Worm (Caenorhabditis elegans) whole organism, young adult: Measurements from ENCODE around the gene rnh-1.1.
A peak's percentile ranks its signal among the peaks of the same experiment; 100 is the strongest.

Experiments
- B0035.1 ChIP-seq: sonication (generic microtip); optimal IDR thresholded peaks from 2 replicates; lab custom pipeline; 2016; ENCODE audit warnings: missing genetic modification characterization, mild to moderate bottlenecking, missing compliant biosample characterization, missing genotype, missing genetic modification reagents
- F23B12.7 ChIP-seq: sonication (generic microtip); optimal IDR thresholded peaks from 2 replicates; lab custom pipeline; 2017; ENCODE audit warnings: missing genetic modification characterization, mild to moderate bottlenecking, missing compliant biosample characterization, antibody characterized with exemption, moderate library complexity; ENCODE audit not compliant: insufficient read depth
- F33H1.4 ChIP-seq: fragments of 200-800 bp; sonication (Bioruptor generic); IDR thresholded peaks from 2 replicates; pipeline ENCODE4 v1.3.6; 2022; ENCODE audit warnings: missing genetic modification reagents, missing genetic modification characterization, missing compliant biosample characterization
- F49E8.2 ChIP-seq: sonication (generic microtip); optimal IDR thresholded peaks from 3 replicates; lab custom pipeline; 2017; ENCODE audit warnings: missing genetic modification characterization, mild to moderate bottlenecking, missing compliant biosample characterization, antibody characterized with exemption, moderate library complexity; ENCODE audit not compliant: insufficient read depth
- F55B11.4 ChIP-seq: sonication (generic microtip); optimal IDR thresholded peaks from 2 replicates; lab custom pipeline; 2016; ENCODE audit warnings: missing compliant biosample characterization, missing genetic modification characterization, borderline replicate concordance; ENCODE audit not compliant: insufficient read depth
- T26A5.8 ChIP-seq: sonication (generic microtip); optimal IDR thresholded peaks from 2 replicates; lab custom pipeline; 2016; ENCODE audit warnings: missing genetic modification characterization, missing compliant biosample characterization
- Y53G8AR.9 ChIP-seq: fragments of 200-800 bp; sonication (Bioruptor generic); conservative IDR thresholded peaks from 2 replicates; pipeline ENCODE4 v1.3.6; 2022; ENCODE audit warnings: missing genetic modification reagents, missing genetic modification characterization, missing compliant biosample characterization
- Y56A3A.18 ChIP-seq: fragments of 200-800 bp; sonication (Bioruptor generic); IDR thresholded peaks from 2 replicates; pipeline ENCODE4 v1.3.6; 2022; ENCODE audit warnings: missing genetic modification reagents, missing genetic modification characterization, missing compliant biosample characterization
- Y95B8A.8 ChIP-seq: fragments of 200-800 bp; sonication (Bioruptor generic); IDR thresholded peaks from 2 replicates; pipeline ENCODE4 v1.3.6; 2022; ENCODE audit warnings: missing genetic modification reagents, missing genetic modification characterization, missing compliant biosample characterization
- ZK185.1 ChIP-seq: sonication (generic microtip); optimal IDR thresholded peaks from 2 replicates; lab custom pipeline; 2016; ENCODE audit warnings: mild to moderate bottlenecking, missing genetic modification characterization, missing compliant biosample characterization; ENCODE audit not compliant: poor library complexity, severe bottlenecking
- akir-1 ChIP-seq: fragments of 200-800 bp; sonication (Bioruptor generic); optimal IDR thresholded peaks from 2 replicates; lab custom pipeline; 2018; ENCODE audit warnings: mild to moderate bottlenecking, missing genetic modification characterization, moderate library complexity, missing compliant biosample characterization
- atf-7 ChIP-seq: sonication (generic microtip); optimal IDR thresholded peaks from 2 replicates; lab custom pipeline; 2017; ENCODE audit warnings: mild to moderate bottlenecking, missing genetic modification characterization, missing compliant biosample characterization
- attf-5 ChIP-seq: fragments of 200-800 bp; sonication (Bioruptor generic); optimal IDR thresholded peaks from 2 replicates; lab custom pipeline; 2018; ENCODE audit warnings: mild to moderate bottlenecking, missing genetic modification characterization, missing compliant biosample characterization
- attf-6 ChIP-seq: fragments of 200-800 bp; sonication (Bioruptor generic); IDR thresholded peaks from 2 replicates; pipeline ENCODE4 v1.3.6; 2022; ENCODE audit warnings: missing genetic modification reagents, missing genetic modification characterization, missing compliant biosample characterization
- ccch-3 ChIP-seq: fragments of 200-800 bp; sonication (Bioruptor generic); optimal IDR thresholded peaks from 2 replicates; lab custom pipeline; 2018; ENCODE audit warnings: mild to moderate bottlenecking, missing genetic modification characterization, missing compliant biosample characterization
- ceh-40 ChIP-seq: fragments of 200-800 bp; sonication (Bioruptor generic); IDR thresholded peaks from 2 replicates; pipeline ENCODE4 v1.3.6; 2022; ENCODE audit warnings: missing genetic modification characterization, missing compliant biosample characterization
- dox-1 ChIP-seq: fragments of 200-800 bp; sonication (Bioruptor generic); IDR thresholded peaks from 2 replicates; pipeline ENCODE4 v1.3.6; 2022; ENCODE audit warnings: missing genetic modification reagents, missing genetic modification characterization, missing compliant biosample characterization
- egrh-3 ChIP-seq: fragments of 200-800 bp; sonication (Bioruptor generic); IDR thresholded peaks from 2 replicates; pipeline ENCODE4 v1.3.6; 2022; ENCODE audit warnings: missing genetic modification reagents, missing genetic modification characterization, missing compliant biosample characterization
- ekl-4 ChIP-seq: fragments of 200-800 bp; sonication (Bioruptor generic); IDR thresholded peaks from 2 replicates; pipeline ENCODE4 v1.3.6; 2022; ENCODE audit warnings: missing genetic modification reagents, missing genetic modification characterization, missing compliant biosample characterization
- hmg-1.2 ChIP-seq: fragments of 200-800 bp; sonication (Bioruptor generic); IDR thresholded peaks from 2 replicates; pipeline ENCODE4 v1.3.6; 2022; ENCODE audit warnings: missing genetic modification reagents, missing genetic modification characterization, missing compliant biosample characterization
- lag-1 ChIP-seq: fragments of 200-800 bp; sonication (Bioruptor generic); IDR thresholded peaks from 2 replicates; pipeline ENCODE4 v1.3.6; 2022; ENCODE audit warnings: missing genetic modification reagents, missing genetic modification characterization, missing compliant biosample characterization
- let-607 ChIP-seq, 2 experiments: fragments of 200-800 bp in 1 of 2; sonication (Bioruptor generic) in 1 of 2; sonication (generic microtip) in 1 of 2; optimal IDR thresholded peaks; 2 replicates each; lab custom pipeline; 2016 to 2018; ENCODE audit warnings: mild to moderate bottlenecking in 2 of 2, missing compliant biosample characterization in 2 of 2, missing genetic modification characterization in 2 of 2, moderate library complexity in 2 of 2, missing genotype in 1 of 2
- lin-26 ChIP-seq: fragments of 200-800 bp; sonication (Bioruptor generic); IDR thresholded peaks from 2 replicates; pipeline ENCODE4 v1.3.6; 2022; ENCODE audit warnings: missing genetic modification reagents, missing genetic modification characterization, missing compliant biosample characterization
- lin-40 ChIP-seq: sonication (generic microtip); optimal IDR thresholded peaks from 2 replicates; lab custom pipeline; 2016; ENCODE audit warnings: missing genetic modification characterization, mild to moderate bottlenecking, missing compliant biosample characterization, missing genotype, missing genetic modification reagents
- madf-10 ChIP-seq: sonication (generic microtip); optimal IDR thresholded peaks from 2 replicates; lab custom pipeline; 2016; ENCODE audit warnings: mild to moderate bottlenecking, missing genetic modification characterization, missing compliant biosample characterization
- madf-8 ChIP-seq: fragments of 200-800 bp; sonication (Bioruptor generic); conservative IDR thresholded peaks from 2 replicates; pipeline ENCODE4 v1.3.6; 2022; ENCODE audit warnings: missing genetic modification reagents, missing genetic modification characterization, missing compliant biosample characterization
- mxl-1 ChIP-seq: sonication (generic microtip); optimal IDR thresholded peaks from 2 replicates; lab custom pipeline; 2016; ENCODE audit warnings: missing genetic modification characterization, missing compliant biosample characterization
- nfyb-1 ChIP-seq: fragments of 200-800 bp; sonication (Bioruptor generic); IDR thresholded peaks from 2 replicates; pipeline ENCODE4 v1.3.6; 2022; ENCODE audit warnings: missing genetic modification reagents, missing genetic modification characterization, missing compliant biosample characterization
- nhr-80 ChIP-seq: sonication (generic microtip); optimal IDR thresholded peaks from 2 replicates; lab custom pipeline; 2016; ENCODE audit warnings: missing genetic modification characterization, missing compliant biosample characterization
- nhr-90 ChIP-seq: sonication (generic microtip); optimal IDR thresholded peaks from 2 replicates; lab custom pipeline; 2016; ENCODE audit warnings: missing genotype, mild to moderate bottlenecking, missing genetic modification characterization, missing compliant biosample characterization
- pha-4 ChIP-seq: fragments of 150-350 bp; sonication (generic microtip); optimal IDR thresholded peaks from 2 replicates; lab custom pipeline; 2014; ENCODE audit warnings: missing biosample characterization, missing genetic modification reagents, missing genetic modification characterization
- sea-2 ChIP-seq: fragments of 200-800 bp; sonication (Bioruptor generic); IDR thresholded peaks from 2 replicates; pipeline ENCODE4 v1.3.6; 2022; ENCODE audit warnings: missing genetic modification characterization, missing compliant biosample characterization
- snpc-3.4 ChIP-seq: sonication (generic microtip); optimal IDR thresholded peaks from 2 replicates; lab custom pipeline; 2017; ENCODE audit warnings: missing genetic modification characterization, mild to moderate bottlenecking, missing compliant biosample characterization, antibody characterized with exemption, moderate library complexity, missing genotype, missing genetic modification reagents
- snpc-4 ChIP-seq, 5 experiments: fragments of 150-350 bp in 1 of 5; sonication (generic microtip) in 4 of 5; optimal IDR thresholded peaks; 2 replicates each; lab custom pipeline; 2014 to 2018; ENCODE audit warnings: missing genetic modification characterization in 5 of 5, missing biosample characterization in 3 of 5, antibody characterized with exemption in 2 of 5, mild to moderate bottlenecking in 2 of 5, missing compliant biosample characterization in 2 of 5, missing genotype in 2 of 5, moderate library complexity in 2 of 5, missing genetic modification reagents in 1 of 5
- tbp1 ChIP-seq: fragments of 200-800 bp; sonication (Bioruptor generic); optimal IDR thresholded peaks from 2 replicates; lab custom pipeline; 2018; ENCODE audit warnings: mild to moderate bottlenecking, missing genetic modification characterization, missing compliant biosample characterization
- tbx-9 ChIP-seq: sonication (generic microtip); optimal IDR thresholded peaks from 2 replicates; lab custom pipeline; 2016; ENCODE audit warnings: borderline replicate concordance, missing genetic modification characterization, inconsistent platforms, missing compliant biosample characterization
- xnd-1 ChIP-seq: sonication (generic microtip); optimal IDR thresholded peaks from 2 replicates; lab custom pipeline; 2016; ENCODE audit warnings: missing genotype, missing genetic modification reagents, missing genetic modification characterization, missing compliant biosample characterization
- zim-3 ChIP-seq: sonication (generic microtip); optimal IDR thresholded peaks from 2 replicates; lab custom pipeline; 2017; ENCODE audit warnings: mild to moderate bottlenecking, missing genetic modification characterization, moderate library complexity, missing compliant biosample characterization
- ztf-18 ChIP-seq: sonication (generic microtip); optimal IDR thresholded peaks from 2 replicates; lab custom pipeline; 2016; ENCODE audit warnings: missing genotype, mild to moderate bottlenecking, missing genetic modification characterization, missing compliant biosample characterization
- ztf-22 ChIP-seq: fragments of 200-800 bp; sonication (Bioruptor generic); optimal IDR thresholded peaks from 2 replicates; lab custom pipeline; 2018; ENCODE audit warnings: mild to moderate bottlenecking, missing genetic modification characterization, moderate library complexity, missing compliant biosample characterization
- ztf-25 ChIP-seq: fragments of 200-800 bp; sonication (Bioruptor generic); IDR thresholded peaks from 2 replicates; pipeline ENCODE4 v1.3.6; 2022; ENCODE audit warnings: missing genetic modification reagents, missing genetic modification characterization, missing compliant biosample characterization
- ztf-26 ChIP-seq: sonication (generic microtip); optimal IDR thresholded peaks from 2 replicates; lab custom pipeline; 2017; ENCODE audit warnings: missing genetic modification characterization, missing compliant biosample characterization

Gene rnh-1.1

ce11 chrII:7549035-7549434, 23.5 kb downstream of the rnh-1.1 start, which contains the start of gene tph-1:
tph-1 (plus strand) TSS chrII:7549335.
- TF ChIP-seq F33H1.4 (GFP tag; lab: Robert Waterston, UW): no peak
- TF ChIP-seq B0035.1 (tag; lab: Kevin White, UChicago): no peak
- no peak for TF ChIP-seq snpc-4 (GFP tag; optimal IDR thresholded peaks at IDR 0.05; lab: Kevin White, UChicago)
- no peak for TF ChIP-seq snpc-4 (tag; optimal IDR thresholded peaks at IDR 0.05; lab: Kevin White, UChicago)
- no peak for TF ChIP-seq F49E8.2 (tag; lab: Kevin White, UChicago)
- TF ChIP-seq mxl-1 (tag; lab: Kevin White, UChicago): no peak
- no peak for TF ChIP-seq ekl-4 (GFP tag; lab: Robert Waterston, UW)
- TF ChIP-seq pha-4 (tag; lab: Kevin White, UChicago): no peak
- TF ChIP-seq attf-6 (GFP tag; lab: Robert Waterston, UW): no peak
- no peak for TF ChIP-seq ztf-22 (GFP tag; lab: Kevin White, UChicago)
- TF ChIP-seq T26A5.8 (tag; lab: Kevin White, UChicago): no peak

DNA sequence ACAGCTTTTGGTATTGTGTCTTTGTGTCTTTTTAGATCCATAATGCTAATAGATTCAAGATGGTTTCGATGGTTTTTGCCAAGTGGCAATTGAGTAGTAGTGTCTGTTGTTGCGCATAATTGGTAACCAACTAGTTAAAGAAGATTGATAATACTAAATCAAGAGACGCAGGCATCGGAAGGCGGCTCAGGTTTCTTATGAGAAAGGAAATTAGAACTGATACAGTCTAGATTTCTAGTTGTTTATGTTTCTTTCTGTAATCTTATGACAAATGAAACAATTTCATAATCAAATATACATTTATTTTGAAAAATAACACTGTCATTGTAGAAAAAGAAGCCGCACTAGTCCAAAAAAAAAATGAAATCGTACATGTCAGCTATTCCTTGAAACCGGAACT, 28.3 kb downstream of the rnh-1.1 start, which contains the start of gene ZK1290.10:
Gene ZK1290.10, minus strand, starts transcription at position 101 of the 400 bp plus-strand sequence.
- TF ChIP-seq ZK185.1 (tag; lab: Kevin White, UChicago) (no peak), Y56A3A.18 (GFP tag; lab: Robert Waterston, UW) (0 out of 2 replicates have a peak, but pooled peaks have one; percentile 32)
- TF ChIP-seq, all 124 proteins: peak for 1

DNA sequence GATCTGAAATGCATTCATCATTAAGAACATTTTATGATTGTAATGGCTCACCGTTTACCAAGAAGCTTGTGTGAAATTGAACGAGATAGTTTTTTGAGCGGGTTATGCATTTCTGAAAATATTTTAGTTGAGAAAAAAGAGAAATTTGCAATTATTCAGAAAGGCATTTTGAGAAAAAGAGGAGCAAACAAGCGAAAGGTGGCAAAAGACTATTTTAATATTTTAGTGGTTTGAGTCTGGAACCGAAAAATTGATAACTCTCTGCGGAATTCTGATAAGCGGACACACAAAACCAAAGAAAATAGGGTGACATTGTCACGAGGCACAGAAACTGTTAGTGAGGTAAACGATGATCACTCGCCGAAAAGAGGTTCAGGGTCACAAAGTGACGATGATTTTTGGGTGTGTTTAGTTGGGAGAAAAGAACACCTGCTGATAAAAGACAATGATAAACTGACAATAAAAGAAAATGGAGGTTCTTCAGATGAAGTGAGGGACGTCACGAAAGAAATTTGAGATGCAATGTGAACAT, 29.2 kb downstream of the rnh-1.1 start:
- TF ChIP-seq Y53G8AR.9 (GFP tag; lab: Robert Waterston, UW) (0 out of 2 replicates have a peak, but pooled peaks have one; percentile 44), F23B12.7 (no peak), ztf-25 (no peak), F55B11.4 (tag; lab: Kevin White, UChicago) (no peak), tbx-9 (tag; lab: Kevin White, UChicago) (no peak), snpc-3.4 (tag; lab: Kevin White, UChicago) (no peak), attf-5 (GFP tag; lab: Kevin White, UChicago) (peak; percentile 10), sea-2 (no peak), dox-1 (peak; percentile 69), hmg-1.2 (no peak), Y95B8A.8 (no peak), nhr-80 (tag; lab: Kevin White, UChicago) (peak; percentile 97), tbp1 (GFP tag; lab: Kevin White, UChicago) (peak; percentile 46), xnd-1 (tag; lab: Kevin White, UChicago) (no peak), madf-10 (peak; percentile 36), nfyb-1 (0 out of 2 replicates have a peak, but pooled peaks have one; percentile 13), ZK185.1 (tag; lab: Kevin White, UChicago) (no peak), akir-1 (GFP tag; lab: Kevin White, UChicago) (no peak), atf-7 (tag; lab: Kevin White, UChicago) (peak; percentile 49), F33H1.4 (GFP tag; lab: Robert Waterston, UW) (no peak), madf-8 (GFP tag; lab: Robert Waterston, UW) (no peak), lag-1 (no peak), ccch-3 (GFP tag; lab: Kevin White, UChicago) (no peak), ztf-18 (tag; lab: Kevin White, UChicago) (no peak), let-607 (tag; optimal IDR thresholded peaks at IDR 0.05; lab: Kevin White, UChicago) (peak in 1 of 2 experiments; percentile 31), egrh-3 (GFP tag; lab: Robert Waterston, UW) (no peak), nhr-90 (peak; percentile 23), lin-40 (tag; lab: Kevin White, UChicago) (peak; percentile 2), attf-6 (GFP tag; lab: Robert Waterston, UW) (no peak), ztf-26 (tag; lab: Kevin White, UChicago) (no peak), zim-3 (tag; lab: Kevin White, UChicago) (no peak), lin-26 (no peak), ceh-40 (no peak)
- TF ChIP-seq, all 124 proteins: peak for 11
